Worm (Caenorhabditis elegans): Measurements from ENCODE around the gene F11A5.9.

- TF ChIP-seq fkh-10 (GFP tag; optimal IDR thresholded peaks at IDR 0.05) (no peak), ama-1 (optimal IDR thresholded peaks at IDR 0.05) (no peak), zag-1 (tag; optimal IDR thresholded peaks at IDR 0.05) (no peak), ceh-82 (tag; optimal IDR thresholded peaks at IDR 0.05) (no peak)
Measured at ce11 chrV:16182918-16183317, 31.8 kb upstream of the F11A5.9 start, which contains the start of gene srh-277.
